Fruit fly (Drosophila melanogaster): ENCODE results near the gene CG11714.

Gene CG11714

dm6 chr3L:11536767-11537419 lies 14.4 kb upstream of the CG11714 start (continued):
- TF ChIP-seq phol (tag; optimal IDR thresholded peaks at IDR 0.05) (no peak), CG30403 (GFP tag; optimal IDR thresholded peaks at IDR 0.05) (no peak), Hmr (GFP tag; optimal IDR thresholded peaks at IDR 0.05) (no peak), CG4328 (GFP tag; optimal IDR thresholded peaks at IDR 0.05) (no peak), CG14667 (GFP tag; IDR thresholded peaks at IDR 0.05) (no peak), chinmo (GFP tag; IDR thresholded peaks at IDR 0.05; ENCODE audit: partially characterized antibody) (0 out of 4 replicates have a peak, but pooled peaks have one; percentile 75), caup (GFP tag; optimal IDR thresholded peaks at IDR 0.05; ENCODE audit: severe bottlenecking) (no peak), Bdp1 (GFP tag; optimal IDR thresholded peaks at IDR 0.05) (no peak)

dm6 chr3L:11536132-11536531 lies 13.6 kb upstream of the CG11714 start:
- peak; percentile 59 for TF ChIP-seq ranshi (GFP tag; IDR thresholded peaks at IDR 0.05)
- peak; percentile 2 for TF ChIP-seq cwo (GFP tag; optimal IDR thresholded peaks at IDR 0.05)
- TF ChIP-seq Blimp-1 (GFP tag; optimal IDR thresholded peaks at IDR 0.05) = peak; percentile 24
- TF ChIP-seq tgo (GFP tag; IDR thresholded peaks at IDR 0.05) = no peak
- no peak for TF ChIP-seq CG4730 (GFP tag; IDR thresholded peaks at IDR 0.05)
- TF ChIP-seq h (optimal IDR thresholded peaks at IDR 0.05) = no peak
- peak; percentile 37 for TF ChIP-seq lab (GFP tag; optimal IDR thresholded peaks at IDR 0.05)
- peak; percentile 20 for TF ChIP-seq CG17359 (tag; optimal IDR thresholded peaks at IDR 0.05)
- TF ChIP-seq CG8388 (GFP tag; optimal IDR thresholded peaks at IDR 0.05) = peak; percentile 14
- no peak for TF ChIP-seq ato (GFP tag; IDR thresholded peaks at IDR 0.05; ENCODE audit: partially characterized antibody)
- TF ChIP-seq CG2120 (GFP tag; optimal IDR thresholded peaks at IDR 0.05) = peak; percentile 7
- TF ChIP-seq CG34422 (GFP tag; IDR thresholded peaks at IDR 0.05) = 0 out of 3 replicates have a peak, but pooled peaks have one; percentile 55
- no peak for TF ChIP-seq hbn (GFP tag; IDR thresholded peaks at IDR 0.05; ENCODE audit: partially characterized antibody)
- no peak for TF ChIP-seq CG7987 (GFP tag; optimal IDR thresholded peaks at IDR 0.05)
- TF ChIP-seq Aef1 (GFP tag; IDR thresholded peaks at IDR 0.05) = peak; percentile 16; the same call in 1 of the 3 replicates
- peak; percentile 18; the same call in 1 of the 2 replicates for TF ChIP-seq crol (GFP tag; IDR thresholded peaks at IDR 0.05)
- TF ChIP-seq unpg (GFP tag; optimal IDR thresholded peaks at IDR 0.05) = peak; percentile 24
- 0 out of 3 replicates have a peak, but pooled peaks have one; percentile 19 for TF ChIP-seq otp (GFP tag; IDR thresholded peaks at IDR 0.05)
- peak; percentile 22 for TF ChIP-seq Fer3 (tag; optimal IDR thresholded peaks at IDR 0.05)
- no peak for TF ChIP-seq CG6254 (GFP tag; optimal IDR thresholded peaks at IDR 0.05)
- TF ChIP-seq CTCF (GFP tag; optimal IDR thresholded peaks at IDR 0.05) = no peak
- TF ChIP-seq hth (optimal IDR thresholded peaks at IDR 0.05) = no peak
- TF ChIP-seq CG17328 (GFP tag; IDR thresholded peaks at IDR 0.05) = peak; percentile 7; the same call in 1 of the 2 replicates
- peak; percentile 34 for TF ChIP-seq phol (tag; optimal IDR thresholded peaks at IDR 0.05)
- no peak for TF ChIP-seq CG16813 (GFP tag; IDR thresholded peaks at IDR 0.05; ENCODE audit: partially characterized antibody)
- peak; percentile 43 for TF ChIP-seq sisA (GFP tag; IDR thresholded peaks at IDR 0.05)
- no peak for TF ChIP-seq CG7963 (GFP tag; IDR thresholded peaks at IDR 0.05; ENCODE audit: partially characterized antibody)
- peak; percentile 41 for TF ChIP-seq CG10979 (tag; optimal IDR thresholded peaks at IDR 0.05)
- TF ChIP-seq Med (GFP tag) = peak; percentile 58
- TF ChIP-seq CG1233 (GFP tag; optimal IDR thresholded peaks at IDR 0.05) = no peak
- TF ChIP-seq bsh (GFP tag; optimal IDR thresholded peaks at IDR 0.05) = peak in 1 of 2 experiments; percentile 41
- 0 out of 3 replicates have a peak, but pooled peaks have one; percentile 15 for TF ChIP-seq CG17361 (GFP tag; IDR thresholded peaks at IDR 0.05)
- peak; percentile 24 for TF ChIP-seq CG13296 (GFP tag; optimal IDR thresholded peaks at IDR 0.05)
- peak; percentile 55 for TF ChIP-seq CG11504 (tag; optimal IDR thresholded peaks at IDR 0.05)
- no peak for TF ChIP-seq ERR (GFP tag; optimal IDR thresholded peaks at IDR 0.05)
- no peak for TF ChIP-seq CG10462 (GFP tag; optimal IDR thresholded peaks at IDR 0.05)
- peak in 1 of 2 experiments; percentile 35 for TF ChIP-seq Hr51 (GFP tag; optimal IDR thresholded peaks at IDR 0.05)
- no peak for TF ChIP-seq CG33557 (GFP tag; optimal IDR thresholded peaks at IDR 0.05)
- TF ChIP-seq B-H1 (GFP tag; IDR thresholded peaks at IDR 0.05) = 0 out of 3 replicates have a peak, but pooled peaks have one; percentile 25
- TF ChIP-seq CG18599 (GFP tag; optimal IDR thresholded peaks at IDR 0.05) = peak; percentile 29
